Worm (Caenorhabditis elegans) whole organism, young adult: ENCODE data around the gene col-168.

Source experiments
- B0019.2 ChIP-seq: fragments of 200-800 bp; sonication (Bioruptor generic); conservative IDR thresholded peaks from 2 replicates; pipeline ENCODE4 v1.3.6; 2022; ENCODE audit warnings: missing genetic modification reagents, missing genetic modification characterization, missing compliant biosample characterization
- B0035.1 ChIP-seq: sonication (generic microtip); optimal IDR thresholded peaks from 2 replicates; lab custom pipeline; 2016; ENCODE audit warnings: missing genetic modification characterization, mild to moderate bottlenecking, missing compliant biosample characterization, missing genotype, missing genetic modification reagents
- B0336.3 ChIP-seq: fragments of 200-800 bp; sonication (Bioruptor generic); IDR thresholded peaks from 2 replicates; pipeline ENCODE4 v1.3.6; 2022; ENCODE audit warnings: missing genetic modification characterization, missing compliant biosample characterization
- D2030.7 ChIP-seq: fragments of 200-800 bp; sonication (Bioruptor generic); IDR thresholded peaks from 2 replicates; pipeline ENCODE4 v1.3.6; 2022; ENCODE audit warnings: missing genetic modification reagents, missing genetic modification characterization, missing compliant biosample characterization
- F10E7.11 ChIP-seq: sonication (generic microtip); optimal IDR thresholded peaks from 2 replicates; lab custom pipeline; 2017; ENCODE audit warnings: mild to moderate bottlenecking, missing genetic modification characterization, moderate library complexity, missing compliant biosample characterization
- F39B2.1 ChIP-seq: fragments of 200-800 bp; sonication (Bioruptor generic); IDR thresholded peaks from 2 replicates; pipeline ENCODE4 v1.3.6; 2022; ENCODE audit warnings: missing genetic modification reagents, missing genetic modification characterization, missing compliant biosample characterization
- F49E8.2 ChIP-seq: sonication (generic microtip); optimal IDR thresholded peaks from 3 replicates; lab custom pipeline; 2017; ENCODE audit warnings: missing genetic modification characterization, mild to moderate bottlenecking, missing compliant biosample characterization, antibody characterized with exemption, moderate library complexity; ENCODE audit not compliant: insufficient read depth
- F52B5.7 ChIP-seq: sonication (generic microtip); optimal IDR thresholded peaks from 2 replicates; lab custom pipeline; 2016; ENCODE audit warnings: mild to moderate bottlenecking, missing genetic modification characterization, missing compliant biosample characterization
- T26A5.8 ChIP-seq: sonication (generic microtip); optimal IDR thresholded peaks from 2 replicates; lab custom pipeline; 2016; ENCODE audit warnings: missing genetic modification characterization, missing compliant biosample characterization
- Y67H2A.10 ChIP-seq: fragments of 200-800 bp; sonication (Bioruptor generic); conservative IDR thresholded peaks from 2 replicates; pipeline ENCODE4 v1.3.6; 2022; ENCODE audit warnings: missing genetic modification reagents, missing genetic modification characterization, missing compliant biosample characterization
- Y79H2A.3 ChIP-seq: fragments of 200-800 bp; sonication (Bioruptor generic); conservative IDR thresholded peaks from 2 replicates; pipeline ENCODE4 v1.3.6; 2022; ENCODE audit warnings: missing genetic modification reagents, missing genetic modification characterization, missing compliant biosample characterization
- ZK185.1 ChIP-seq: sonication (generic microtip); optimal IDR thresholded peaks from 2 replicates; lab custom pipeline; 2016; ENCODE audit warnings: mild to moderate bottlenecking, missing genetic modification characterization, missing compliant biosample characterization; ENCODE audit not compliant: poor library complexity, severe bottlenecking
- aptf-3 ChIP-seq: fragments of 200-800 bp; sonication (Bioruptor generic); IDR thresholded peaks from 2 replicates; pipeline ENCODE4 v1.3.6; 2022; ENCODE audit warnings: missing genetic modification characterization, missing compliant biosample characterization
- athp-1 ChIP-seq: sonication (generic microtip); optimal IDR thresholded peaks from 2 replicates; lab custom pipeline; 2017; ENCODE audit warnings: mild to moderate bottlenecking, missing genetic modification characterization, missing compliant biosample characterization
- bed-1 ChIP-seq: fragments of 200-800 bp; sonication (Bioruptor generic); IDR thresholded peaks from 2 replicates; pipeline ENCODE4 v1.3.6; 2022; ENCODE audit warnings: missing genetic modification reagents, missing genetic modification characterization, missing compliant biosample characterization
- ccch-3 ChIP-seq: fragments of 200-800 bp; sonication (Bioruptor generic); optimal IDR thresholded peaks from 2 replicates; lab custom pipeline; 2018; ENCODE audit warnings: mild to moderate bottlenecking, missing genetic modification characterization, missing compliant biosample characterization
- cebp-1 ChIP-seq, 2 experiments: fragments of 200-800 bp in 1 of 2; sonication (Bioruptor generic) in 1 of 2; sonication (generic microtip) in 1 of 2; IDR thresholded peaks in 1 of 2; optimal IDR thresholded peaks in 1 of 2; 2 replicates each; pipeline versions ENCODE4 v1.3.6 to Lab custom; 2017 to 2022; ENCODE audit warnings: missing compliant biosample characterization in 2 of 2, missing genetic modification characterization in 2 of 2, mild to moderate bottlenecking in 1 of 2, missing genetic modification reagents in 1 of 2, moderate library complexity in 1 of 2
- cebp-2 ChIP-seq: fragments of 200-800 bp; sonication (Bioruptor generic); IDR thresholded peaks from 2 replicates; pipeline ENCODE4 v1.3.6; 2022; ENCODE audit warnings: missing genetic modification characterization, missing compliant biosample characterization
- ceh-100 ChIP-seq: fragments of 200-800 bp; sonication (Bioruptor generic); IDR thresholded peaks from 2 replicates; pipeline ENCODE4 v1.3.6; 2022; ENCODE audit warnings: missing genetic modification reagents, missing genetic modification characterization, missing compliant biosample characterization
- ceh-58 ChIP-seq: fragments of 200-800 bp; sonication (Bioruptor generic); IDR thresholded peaks from 2 replicates; pipeline ENCODE4 v1.3.6; 2022; ENCODE audit warnings: missing genetic modification characterization, missing compliant biosample characterization
- ceh-79 ChIP-seq: sonication (generic microtip); optimal IDR thresholded peaks from 2 replicates; lab custom pipeline; 2017; ENCODE audit warnings: mild to moderate bottlenecking, missing genetic modification characterization, missing compliant biosample characterization
- chd-7 ChIP-seq: sonication (generic microtip); optimal IDR thresholded peaks from 2 replicates; lab custom pipeline; 2016; ENCODE audit warnings: mild to moderate bottlenecking, missing genetic modification characterization, moderate library complexity, missing compliant biosample characterization
- die-1 ChIP-seq: sonication (generic microtip); optimal IDR thresholded peaks from 2 replicates; lab custom pipeline; 2016; ENCODE audit warnings: missing genotype, mild to moderate bottlenecking, missing genetic modification characterization, missing compliant biosample characterization
- dpff-1 ChIP-seq: sonication (generic microtip); optimal IDR thresholded peaks from 2 replicates; lab custom pipeline; 2017; ENCODE audit warnings: mild to moderate bottlenecking, missing genetic modification characterization, missing compliant biosample characterization
- dpl-1 ChIP-seq: fragments of 150-350 bp; optimal IDR thresholded peaks from 2 replicates; lab custom pipeline; 2014; ENCODE audit warnings: missing biosample characterization, missing genetic modification reagents, missing genetic modification characterization
- egl-44 ChIP-seq: fragments of 200-800 bp; sonication (Bioruptor generic); IDR thresholded peaks from 2 replicates; pipeline ENCODE4 v1.3.6; 2022; ENCODE audit warnings: missing genetic modification reagents, missing genetic modification characterization, missing compliant biosample characterization
- egrh-3 ChIP-seq: fragments of 200-800 bp; sonication (Bioruptor generic); IDR thresholded peaks from 2 replicates; pipeline ENCODE4 v1.3.6; 2022; ENCODE audit warnings: missing genetic modification reagents, missing genetic modification characterization, missing compliant biosample characterization
- gei-17 ChIP-seq: fragments of 200-800 bp; sonication (Bioruptor generic); optimal IDR thresholded peaks from 2 replicates; lab custom pipeline; 2018; ENCODE audit warnings: mild to moderate bottlenecking, missing genetic modification characterization, missing compliant biosample characterization
- hlh-12 ChIP-seq: sonication (generic microtip); optimal IDR thresholded peaks from 2 replicates; lab custom pipeline; 2016; ENCODE audit warnings: missing genetic modification characterization, missing compliant biosample characterization
- hlh-26 ChIP-seq: fragments of 200-800 bp; sonication (Bioruptor generic); conservative IDR thresholded peaks from 2 replicates; pipeline ENCODE4 v1.3.6; 2022; ENCODE audit warnings: missing genetic modification reagents, missing genetic modification characterization, missing compliant biosample characterization
- hmg-1.2 ChIP-seq: fragments of 200-800 bp; sonication (Bioruptor generic); IDR thresholded peaks from 2 replicates; pipeline ENCODE4 v1.3.6; 2022; ENCODE audit warnings: missing genetic modification reagents, missing genetic modification characterization, missing compliant biosample characterization
- lin-35 ChIP-seq, 3 experiments: fragments of 150-350 bp in 2 of 3; sonication (generic microtip) in 1 of 3; optimal IDR thresholded peaks; 2 replicates each; lab custom pipeline; 2014 to 2018; ENCODE audit warnings: missing biosample characterization in 3 of 3, missing genetic modification characterization in 3 of 3, missing genetic modification reagents in 3 of 3
- lsl-1 ChIP-seq: fragments of 200-800 bp; sonication (Bioruptor generic); optimal IDR thresholded peaks from 2 replicates; lab custom pipeline; 2018; ENCODE audit warnings: mild to moderate bottlenecking, missing genetic modification characterization, moderate library complexity, missing compliant biosample characterization
- mel-28 ChIP-seq: sonication (generic microtip); optimal IDR thresholded peaks from 2 replicates; lab custom pipeline; 2016; ENCODE audit warnings: borderline replicate concordance, mild to moderate bottlenecking, missing genetic modification characterization, missing compliant biosample characterization
- nfya-2 ChIP-seq: fragments of 200-800 bp; sonication (Bioruptor generic); IDR thresholded peaks from 2 replicates; pipeline ENCODE4 v1.3.6; 2022; ENCODE audit warnings: missing genetic modification reagents, missing genetic modification characterization, missing compliant biosample characterization
- rec-8 ChIP-seq, 2 experiments: sonication (generic microtip); optimal IDR thresholded peaks; 2 replicates each; lab custom pipeline; 2016; ENCODE audit warnings: mild to moderate bottlenecking in 2 of 2, missing genetic modification characterization in 2 of 2, missing genetic modification reagents in 2 of 2, missing genotype in 2 of 2, missing biosample characterization in 1 of 2, missing compliant biosample characterization in 1 of 2, moderate library complexity in 1 of 2
- snpc-1.1 ChIP-seq: sonication (generic microtip); optimal IDR thresholded peaks from 2 replicates; lab custom pipeline; 2017; ENCODE audit warnings: missing genetic modification characterization, mild to moderate bottlenecking, missing compliant biosample characterization, antibody characterized with exemption, moderate library complexity, missing genotype, missing genetic modification reagents; ENCODE audit not compliant: insufficient read depth
- snpc-1.3 ChIP-seq: sonication (generic microtip); optimal IDR thresholded peaks from 2 replicates; lab custom pipeline; 2017; ENCODE audit warnings: missing genetic modification characterization, mild to moderate bottlenecking, missing compliant biosample characterization, antibody characterized with exemption, moderate library complexity, missing genotype, missing genetic modification reagents; ENCODE audit not compliant: insufficient read depth
- snpc-4 ChIP-seq, 5 experiments: fragments of 150-350 bp in 1 of 5; sonication (generic microtip) in 4 of 5; optimal IDR thresholded peaks; 2 replicates each; lab custom pipeline; 2014 to 2018; ENCODE audit warnings: missing genetic modification characterization in 5 of 5, missing biosample characterization in 3 of 5, antibody characterized with exemption in 2 of 5, mild to moderate bottlenecking in 2 of 5, missing compliant biosample characterization in 2 of 5, missing genotype in 2 of 5, moderate library complexity in 2 of 5, missing genetic modification reagents in 1 of 5
- sptf-2 ChIP-seq: fragments of 200-800 bp; sonication (Bioruptor generic); optimal IDR thresholded peaks from 2 replicates; lab custom pipeline; 2018; ENCODE audit warnings: mild to moderate bottlenecking, missing genetic modification characterization, missing compliant biosample characterization
- tlf-1 ChIP-seq: fragments of 200-800 bp; sonication (Bioruptor generic); optimal IDR thresholded peaks from 2 replicates; lab custom pipeline; 2018; ENCODE audit warnings: mild to moderate bottlenecking, missing genetic modification characterization, missing compliant biosample characterization
- unc-130 ChIP-seq: sonication (generic microtip); optimal IDR thresholded peaks from 2 replicates; lab custom pipeline; 2016; ENCODE audit warnings: missing genetic modification reagents, missing genetic modification characterization, missing compliant biosample characterization
- zim-3 ChIP-seq: sonication (generic microtip); optimal IDR thresholded peaks from 2 replicates; lab custom pipeline; 2017; ENCODE audit warnings: mild to moderate bottlenecking, missing genetic modification characterization, moderate library complexity, missing compliant biosample characterization
- ztf-25 ChIP-seq: fragments of 200-800 bp; sonication (Bioruptor generic); IDR thresholded peaks from 2 replicates; pipeline ENCODE4 v1.3.6; 2022; ENCODE audit warnings: missing genetic modification reagents, missing genetic modification characterization, missing compliant biosample characterization
- ztf-26 ChIP-seq: sonication (generic microtip); optimal IDR thresholded peaks from 2 replicates; lab custom pipeline; 2017; ENCODE audit warnings: missing genetic modification characterization, missing compliant biosample characterization
- ztf-28 ChIP-seq: fragments of 200-800 bp; sonication (Bioruptor generic); IDR thresholded peaks from 2 replicates; pipeline ENCODE4 v1.3.6; 2022; ENCODE audit warnings: missing genetic modification reagents, missing genetic modification characterization, missing compliant biosample characterization

col-168 gene

ce11 chrX:6286154-6286553 lies 40.0 kb upstream of the col-168 start (continued):
- TF ChIP-seq dpl-1, result no peak
- TF ChIP-seq B0035.1 (tag; lab: Kevin White, UChicago), result peak; percentile 37
- peak; percentile 69 for TF ChIP-seq F52B5.7 (tag; lab: Kevin White, UChicago)
- peak; percentile 71 for TF ChIP-seq snpc-1.1 (tag; lab: Kevin White, UChicago)
- peak; percentile 72 for TF ChIP-seq D2030.7 (GFP tag; lab: Robert Waterston, UW)
- peak; percentile 27 for TF ChIP-seq F49E8.2
- peak; percentile 19 for TF ChIP-seq zim-3 (tag; lab: Kevin White, UChicago)
- TF ChIP-seq ceh-79 (tag; lab: Kevin White, UChicago), result no peak
- 0 out of 2 replicates have a peak, but pooled peaks have one; percentile 16 for TF ChIP-seq Y67H2A.10 (GFP tag; lab: Robert Waterston, UW)
- no peak for TF ChIP-seq F39B2.1 (GFP tag; lab: Robert Waterston, UW)
- peak; percentile 94 for TF ChIP-seq ztf-25
- no peak for TF ChIP-seq hlh-26 (GFP tag; lab: Robert Waterston, UW)
- TF ChIP-seq chd-7 (tag; lab: Kevin White, UChicago), result peak; percentile 69
- peak; percentile 3 for TF ChIP-seq lsl-1 (GFP tag; lab: Kevin White, UChicago)
- no peak for TF ChIP-seq cebp-1 (GFP tag; IDR thresholded peaks at IDR 0.05; lab: Robert Waterston, UW)
- TF ChIP-seq cebp-1 (tag; optimal IDR thresholded peaks at IDR 0.05; lab: Kevin White, UChicago), result no peak
- TF ChIP-seq bed-1 (GFP tag; lab: Robert Waterston, UW), result no peak
- TF ChIP-seq nfya-2 (GFP tag; lab: Robert Waterston, UW), result no peak
- no peak for TF ChIP-seq F10E7.11
- 0 out of 2 replicates have a peak, but pooled peaks have one; percentile 55 for TF ChIP-seq Y79H2A.3
- TF ChIP-seq rec-8 (tag; optimal IDR thresholded peaks at IDR 0.05; lab: Kevin White, UChicago), result peak; percentile 61 to 72
- no peak for TF ChIP-seq B0019.2 (GFP tag; lab: Robert Waterston, UW)
- TF ChIP-seq hlh-12 (tag; lab: Kevin White, UChicago), result peak; percentile 64
- TF ChIP-seq gei-17, result no peak
- peak; percentile 94 for TF ChIP-seq snpc-1.3 (tag; lab: Kevin White, UChicago)
- TF ChIP-seq unc-130, result peak; percentile 39
- peak; percentile 85 for TF ChIP-seq snpc-4 (GFP tag; optimal IDR thresholded peaks at IDR 0.05; lab: Kevin White, UChicago)
- peak in 2 of 4 experiments; percentile 35 to 83 for TF ChIP-seq snpc-4 (tag; optimal IDR thresholded peaks at IDR 0.05; lab: Kevin White, UChicago)
- TF ChIP-seq hmg-1.2 (GFP tag; lab: Robert Waterston, UW), result peak; percentile 63
- TF ChIP-seq lin-35 (GFP tag; optimal IDR thresholded peaks at IDR 0.05; lab: Kevin White, UChicago), result peak in 1 of 3 experiments; percentile 46
- peak; percentile 75 for TF ChIP-seq sptf-2 (GFP tag; lab: Kevin White, UChicago)
- TF ChIP-seq B0336.3 (GFP tag; lab: Robert Waterston, UW), result no peak; the same call in 1 of the 2 replicates
- peak; percentile 90 for TF ChIP-seq die-1 (tag; lab: Kevin White, UChicago)
- TF ChIP-seq dpff-1 (tag; lab: Kevin White, UChicago), result no peak
- TF ChIP-seq cebp-2, result 0 out of 2 replicates have a peak, but pooled peaks have one; percentile 88
- TF ChIP-seq ceh-58 (GFP tag; lab: Robert Waterston, UW), result no peak
- TF ChIP-seq egl-44 (GFP tag; lab: Robert Waterston, UW), result peak; percentile 86; the same call in 1 of the 2 replicates
- peak; percentile 83 for TF ChIP-seq ZK185.1 (tag; lab: Kevin White, UChicago)
- TF ChIP-seq ceh-100 (GFP tag; lab: Robert Waterston, UW), result peak; percentile 48
- TF ChIP-seq T26A5.8 (tag; lab: Kevin White, UChicago), result peak; percentile 54
- TF ChIP-seq mel-28 (tag; lab: Kevin White, UChicago), result no peak
- TF ChIP-seq egrh-3 (GFP tag; lab: Robert Waterston, UW), result no peak
- peak; percentile 14 for TF ChIP-seq ztf-26 (tag; lab: Kevin White, UChicago)
- TF ChIP-seq tlf-1 (GFP tag; lab: Kevin White, UChicago), result peak; percentile 40
- TF ChIP-seq athp-1 (tag; lab: Kevin White, UChicago), result peak; percentile 45
- 0 out of 2 replicates have a peak, but pooled peaks have one; percentile 63 for TF ChIP-seq ztf-28 (GFP tag; lab: Robert Waterston, UW)
- TF ChIP-seq ccch-3, result no peak
- 0 out of 2 replicates have a peak, but pooled peaks have one; percentile 24 for TF ChIP-seq aptf-3 (GFP tag; lab: Robert Waterston, UW)
